Worm (Caenorhabditis elegans) whole organism, L4/young adult: ENCODE measurements around the gene C28G1.2.

Experiments
- W03F9.2 ChIP-seq: fragments of 150-350 bp; optimal IDR thresholded peaks from 2 replicates; lab custom pipeline; 2014; ENCODE audit warnings: missing biosample characterization, missing genetic modification characterization
- him-1 ChIP-seq: sonication (generic microtip); optimal IDR thresholded peaks from 2 replicates; lab custom pipeline; 2016; ENCODE audit warnings: missing genotype, missing genetic modification reagents, missing genetic modification characterization, missing compliant biosample characterization

- TF ChIP-seq W03F9.2 (tag; lab: Kevin White, UChicago) (no peak), him-1 (tag; lab: Kevin White, UChicago) (no peak)
These were observed 44.0 kb upstream of the C28G1.2 start, which contains the start of gene chup-1 for ce11 chrX:8791821-8792220.
